Fruit fly (Drosophila melanogaster) whole organism, embryonic: ENCODE results near the gene CG6051.

Experiments
- Adf1 ChIP-seq: fragments of 200-800 bp; sonication (Bioruptor generic); IDR thresholded peaks from 2 replicates; pipeline ENCODE4 v1.3.6; 2022; ENCODE audit warnings: missing biosample characterization, missing genetic modification characterization
- CG1024 ChIP-seq: fragments of 200-800 bp; sonication (Bioruptor generic); IDR thresholded peaks from 2 replicates; pipeline ENCODE4 v1.3.6; 2022; ENCODE audit warnings: missing biosample characterization, missing genetic modification characterization
- CG10959 ChIP-seq: fragments of 200-800 bp; sonication (Bioruptor generic); IDR thresholded peaks from 2 replicates; pipeline ENCODE4 v1.3.6; 2022; ENCODE audit warnings: missing biosample characterization, missing genetic modification characterization
- CG12104 ChIP-seq: fragments of 200-800 bp; sonication (Bioruptor generic); optimal IDR thresholded peaks from 3 replicates; lab custom pipeline; 2016; ENCODE audit warnings: missing biosample characterization, missing genetic modification characterization
- CG12744 ChIP-seq: fragments of 200-800 bp; sonication (Bioruptor generic); optimal IDR thresholded peaks from 2 replicates; lab custom pipeline; 2016; ENCODE audit warnings: missing biosample characterization, missing genetic modification characterization
- CG13287 ChIP-seq: fragments of 200-800 bp; sonication (Bioruptor generic); IDR thresholded peaks from 2 replicates; pipeline ENCODE4 v1.3.6; 2022; ENCODE audit warnings: missing biosample characterization, missing genetic modification characterization; ENCODE audit not compliant: partially characterized antibody
- CG14441 ChIP-seq: fragments of 200-800 bp; sonication (Bioruptor generic); IDR thresholded peaks from 2 replicates; pipeline ENCODE4 v1.3.6; 2022; ENCODE audit warnings: missing biosample characterization, missing genetic modification characterization
- CG1603 ChIP-seq: fragments of 200-800 bp; sonication (Bioruptor generic); optimal IDR thresholded peaks from 2 replicates; lab custom pipeline; 2019; ENCODE audit warnings: missing biosample characterization, mild to moderate bottlenecking, missing genetic modification characterization, moderate library complexity
- CG18011 ChIP-seq: fragments of 200-800 bp; sonication (Bioruptor generic); optimal IDR thresholded peaks from 2 replicates; lab custom pipeline; 2017; ENCODE audit warnings: missing biosample characterization, missing genetic modification characterization, mild to moderate bottlenecking, moderate library complexity, missing genotype
- CG18619 ChIP-seq: fragments of 200-800 bp; sonication (Bioruptor generic); optimal IDR thresholded peaks from 3 replicates; lab custom pipeline; 2017; ENCODE audit warnings: missing biosample characterization, mild to moderate bottlenecking, missing genetic modification characterization
- CG2129 ChIP-seq: fragments of 200-800 bp; sonication (Bioruptor generic); IDR thresholded peaks from 2 replicates; pipeline ENCODE4 v1.3.6; 2022; ENCODE audit warnings: missing biosample characterization, missing genetic modification characterization; ENCODE audit not compliant: partially characterized antibody
- CG2199 ChIP-seq: fragments of 200-800 bp; sonication (Bioruptor generic); IDR thresholded peaks from 3 replicates; pipeline ENCODE4 v1.3.6; 2022; ENCODE audit warnings: missing biosample characterization, missing genetic modification characterization
- CG31388 ChIP-seq: fragments of 200-800 bp; sonication (Bioruptor generic); optimal IDR thresholded peaks from 2 replicates; lab custom pipeline; 2016; ENCODE audit warnings: missing biosample characterization, missing genetic modification characterization
- CG31441 ChIP-seq: fragments of 200-800 bp; sonication (Bioruptor generic); IDR thresholded peaks from 2 replicates; pipeline ENCODE4 v1.3.6; 2022; ENCODE audit warnings: missing biosample characterization, missing genetic modification characterization
- CG33557 ChIP-seq: fragments of 200-800 bp; sonication (Bioruptor generic); optimal IDR thresholded peaks from 2 replicates; lab custom pipeline; 2019; ENCODE audit warnings: missing biosample characterization, mild to moderate bottlenecking, missing genetic modification characterization, moderate library complexity
- CG34422 ChIP-seq: fragments of 200-800 bp; sonication (Bioruptor generic); IDR thresholded peaks from 3 replicates; pipeline ENCODE4 v1.3.6; 2022; ENCODE audit warnings: missing biosample characterization, missing genetic modification characterization
- CG4617 ChIP-seq: fragments of 200-800 bp; sonication (Bioruptor generic); optimal IDR thresholded peaks from 3 replicates; lab custom pipeline; 2016; ENCODE audit warnings: missing biosample characterization, missing genetic modification characterization, borderline replicate concordance
- CG9215 ChIP-seq: fragments of 200-800 bp; sonication (Bioruptor generic); IDR thresholded peaks from 2 replicates; pipeline ENCODE4 v1.3.6; 2022; ENCODE audit warnings: missing biosample characterization, missing genetic modification characterization
- Dp ChIP-seq: fragments of 200-800 bp; sonication (Bioruptor generic); optimal IDR thresholded peaks from 2 replicates; lab custom pipeline; 2018; ENCODE audit warnings: missing biosample characterization, mild to moderate bottlenecking, missing genetic modification characterization, moderate library complexity
- E2f2 ChIP-seq: fragments of 200-800 bp; sonication (Bioruptor generic); IDR thresholded peaks from 2 replicates; pipeline ENCODE4 v1.3.6; 2022; ENCODE audit warnings: missing biosample characterization, missing genetic modification characterization
- Ets97D ChIP-seq: fragments of 200-800 bp; sonication (Bioruptor generic); optimal IDR thresholded peaks from 3 replicates; lab custom pipeline; 2016; ENCODE audit warnings: missing biosample characterization, missing genetic modification characterization
- MBD-R2 ChIP-seq: fragments of 200-800 bp; sonication (Bioruptor generic); IDR thresholded peaks from 2 replicates; pipeline ENCODE4 v1.3.6; 2022; ENCODE audit warnings: missing biosample characterization, missing genetic modification characterization
- MESR4 ChIP-seq: fragments of 200-800 bp; sonication (Bioruptor generic); optimal IDR thresholded peaks from 2 replicates; lab custom pipeline; 2018; ENCODE audit warnings: missing biosample characterization, mild to moderate bottlenecking, missing genetic modification characterization, moderate library complexity
- Med ChIP-seq: fragments of 200-800 bp; sonication (Bioruptor generic); peaks from one replicate; lab custom pipeline; 2016; ENCODE audit warnings: missing biosample characterization, missing genetic modification characterization, mild to moderate bottlenecking, inconsistent platforms, moderate library complexity
- Myb ChIP-seq: fragments of 200-800 bp; sonication (Bioruptor generic); optimal IDR thresholded peaks from 2 replicates; lab custom pipeline; 2016; ENCODE audit warnings: missing biosample characterization, missing genetic modification characterization
- Opbp ChIP-seq: fragments of 200-800 bp; sonication (Bioruptor generic); IDR thresholded peaks from 3 replicates; pipeline ENCODE4 v1.3.6; 2022; ENCODE audit warnings: missing biosample characterization, missing genetic modification characterization; ENCODE audit not compliant: partially characterized antibody
- Scr ChIP-seq: fragments of 200-800 bp; sonication (Bioruptor generic); IDR thresholded peaks from 2 replicates; pipeline ENCODE4 v1.3.6; 2022; ENCODE audit warnings: missing biosample characterization, missing genetic modification characterization; ENCODE audit not compliant: partially characterized antibody
- amos ChIP-seq: fragments of 200-800 bp; sonication (Bioruptor generic); IDR thresholded peaks from 2 replicates; pipeline ENCODE4 v1.3.6; 2022; ENCODE audit warnings: missing biosample characterization, missing genetic modification characterization; ENCODE audit not compliant: partially characterized antibody
- chinmo ChIP-seq: fragments of 200-800 bp; sonication (Bioruptor generic); IDR thresholded peaks from 4 replicates; pipeline ENCODE4 v1.3.6; 2022; ENCODE audit warnings: missing biosample characterization, missing genetic modification characterization; ENCODE audit not compliant: partially characterized antibody
- crp ChIP-seq, 2 experiments: fragments of 200-800 bp; sonication (Bioruptor generic); optimal IDR thresholded peaks; 2 replicates in 1 of 2; 3 replicates in 1 of 2; lab custom pipeline; 2017; ENCODE audit warnings: missing biosample characterization in 2 of 2, missing genetic modification characterization in 2 of 2, mild to moderate bottlenecking in 1 of 2, moderate library complexity in 1 of 2
- eve ChIP-seq, 2 experiments: fragments of >200 bp; optimal IDR thresholded peaks; 2 replicates each; lab custom pipeline; 2017; ENCODE audit warnings: missing biosample characterization in 2 of 2, missing genetic modification characterization in 2 of 2
- fu2 ChIP-seq: fragments of 200-800 bp; sonication (Bioruptor generic); optimal IDR thresholded peaks from 2 replicates; lab custom pipeline; 2016; ENCODE audit warnings: missing biosample characterization, missing genetic modification characterization
- gce ChIP-seq: fragments of 200-800 bp; sonication (Bioruptor generic); IDR thresholded peaks from 3 replicates; pipeline ENCODE4 v1.3.6; 2022; ENCODE audit warnings: missing biosample characterization, missing genetic modification characterization
- gfzf ChIP-seq: fragments of 200-800 bp; sonication (Bioruptor generic); optimal IDR thresholded peaks from 2 replicates; lab custom pipeline; 2016; ENCODE audit warnings: missing biosample characterization, mild to moderate bottlenecking, missing genetic modification characterization, moderate library complexity
- grau ChIP-seq: fragments of 200-800 bp; optimal IDR thresholded peaks from 3 replicates; lab custom pipeline; 2019; ENCODE audit warnings: missing biosample characterization, mild to moderate bottlenecking, missing genetic modification characterization, moderate library complexity
- grn ChIP-seq: fragments of 200-800 bp; sonication (Bioruptor generic); optimal IDR thresholded peaks from 3 replicates; lab custom pipeline; 2017; ENCODE audit warnings: missing biosample characterization, missing genetic modification characterization
- knrl ChIP-seq: fragments of 200-800 bp; sonication (Bioruptor generic); IDR thresholded peaks from 3 replicates; pipeline ENCODE4 v1.3.6; 2022; ENCODE audit warnings: missing biosample characterization, missing genetic modification characterization; ENCODE audit not compliant: partially characterized antibody
- pfk ChIP-seq: fragments of 200-800 bp; sonication (Bioruptor generic); optimal IDR thresholded peaks from 2 replicates; lab custom pipeline; 2018; ENCODE audit warnings: missing biosample characterization, mild to moderate bottlenecking, missing genetic modification characterization, moderate library complexity
- pros ChIP-seq: fragments of 200-800 bp; sonication (Bioruptor generic); optimal IDR thresholded peaks from 3 replicates; lab custom pipeline; 2019; ENCODE audit warnings: missing biosample characterization, mild to moderate bottlenecking, missing genetic modification characterization, moderate library complexity
- pzg ChIP-seq: fragments of 200-800 bp; sonication (Bioruptor generic); optimal IDR thresholded peaks from 3 replicates; lab custom pipeline; 2018; ENCODE audit warnings: missing biosample characterization, mild to moderate bottlenecking, missing genetic modification characterization, moderate library complexity
- sqz ChIP-seq: fragments of 200-800 bp; sonication (Bioruptor generic); optimal IDR thresholded peaks from 3 replicates; lab custom pipeline; 2018; ENCODE audit warnings: missing biosample characterization, mild to moderate bottlenecking, missing genetic modification characterization
- stwl ChIP-seq: fragments of 200-800 bp; sonication (Bioruptor generic); optimal IDR thresholded peaks from 3 replicates; lab custom pipeline; 2018; ENCODE audit warnings: missing biosample characterization, mild to moderate bottlenecking, missing genetic modification characterization, moderate library complexity
- tgo ChIP-seq: fragments of 200-800 bp; sonication (Bioruptor generic); IDR thresholded peaks from 3 replicates; pipeline ENCODE4 v1.3.6; 2022; ENCODE audit warnings: missing biosample characterization, missing genetic modification characterization
- unc-4 ChIP-seq: fragments of 200-800 bp; sonication (Bioruptor generic); IDR thresholded peaks from 2 replicates; pipeline ENCODE4 v1.3.6; 2022; ENCODE audit warnings: missing biosample characterization, missing genetic modification characterization; ENCODE audit not compliant: partially characterized antibody
- zen ChIP-seq: fragments of 200-800 bp; sonication (Bioruptor generic); optimal IDR thresholded peaks from 3 replicates; lab custom pipeline; 2018; ENCODE audit warnings: missing biosample characterization, mild to moderate bottlenecking, missing genetic modification characterization, moderate library complexity

CG6051 gene

dm6 chr3R:27165416-27165982 is 14.6 kb upstream of the CG6051 start, which contains the start of the genes CG34293 and spn-D:
Gene CG34293, minus strand, starts transcription at chr3R:27165575.
Gene spn-D, plus strand, starts transcription at chr3R:27165716.
- no peak for TF ChIP-seq eve (GFP tag; optimal IDR thresholded peaks at IDR 0.05; lab: Kevin White, UChicago)
- TF ChIP-seq CG2199 (GFP tag; lab: Robert Waterston, UW): peak; percentile 55; the same call in 1 of the 3 replicates
- TF ChIP-seq MESR4 (GFP tag; lab: Kevin White, UChicago): peak; percentile 20
- TF ChIP-seq grau: no peak
- TF ChIP-seq E2f2 (GFP tag; lab: Robert Waterston, UW): peak; percentile 74
- TF ChIP-seq Adf1: no peak
- TF ChIP-seq tgo (GFP tag; lab: Robert Waterston, UW): no peak
- TF ChIP-seq Scr (GFP tag; lab: Robert Waterston, UW): 0 out of 2 replicates have a peak, but pooled peaks have one; percentile 15
- peak; percentile 29 for TF ChIP-seq CG4617
- TF ChIP-seq CG13287 (GFP tag; lab: Robert Waterston, UW): peak; percentile 64
- TF ChIP-seq stwl (tag; lab: Kevin White, UChicago): peak; percentile 53
- peak; percentile 5 for TF ChIP-seq grn (GFP tag; lab: Kevin White, UChicago)
- TF ChIP-seq CG18011: peak; percentile 97
- no peak for TF ChIP-seq pfk (GFP tag; lab: Kevin White, UChicago)
- TF ChIP-seq pzg (GFP tag; lab: Kevin White, UChicago): peak; percentile 54
- peak; percentile 40 for TF ChIP-seq Dp (GFP tag; lab: Kevin White, UChicago)
- TF ChIP-seq CG33557 (GFP tag; lab: Kevin White, UChicago): no peak
- TF ChIP-seq sqz (GFP tag; lab: Kevin White, UChicago): no peak
- 0 out of 3 replicates have a peak, but pooled peaks have one; percentile 10 for TF ChIP-seq knrl
- TF ChIP-seq Opbp (GFP tag; lab: Robert Waterston, UW): 0 out of 3 replicates have a peak, but pooled peaks have one; percentile 31
- no peak for TF ChIP-seq CG9215 (GFP tag; lab: Robert Waterston, UW)
- TF ChIP-seq CG18619: no peak
- 0 out of 2 replicates have a peak, but pooled peaks have one; percentile 18 for TF ChIP-seq amos (GFP tag; lab: Robert Waterston, UW)
- TF ChIP-seq unc-4 (GFP tag; lab: Robert Waterston, UW): 0 out of 2 replicates have a peak, but pooled peaks have one; percentile 23
- TF ChIP-seq Med: peak; percentile 4
- peak; percentile 39 for TF ChIP-seq CG1603 (tag; lab: Kevin White, UChicago)
- TF ChIP-seq CG14441 (GFP tag; lab: Robert Waterston, UW): no peak
- TF ChIP-seq CG2129 (GFP tag; lab: Robert Waterston, UW): no peak
- TF ChIP-seq Ets97D: peak; percentile 8
- TF ChIP-seq MBD-R2 (GFP tag; lab: Robert Waterston, UW): peak; percentile 94
- no peak for TF ChIP-seq gce (GFP tag; lab: Robert Waterston, UW)
- TF ChIP-seq zen (tag; lab: Kevin White, UChicago): no peak
- no peak for TF ChIP-seq CG12104 (GFP tag; lab: Kevin White, UChicago)
- TF ChIP-seq pros (GFP tag; lab: Kevin White, UChicago): no peak
- no peak for TF ChIP-seq CG12744 (GFP tag; lab: Kevin White, UChicago)
- no peak for TF ChIP-seq fu2 (GFP tag; lab: Kevin White, UChicago)
- TF ChIP-seq gfzf (GFP tag; lab: Kevin White, UChicago): peak; percentile 72
- TF ChIP-seq CG1024 (GFP tag; lab: Robert Waterston, UW): no peak
- no peak for TF ChIP-seq CG10959 (GFP tag; lab: Robert Waterston, UW)
- TF ChIP-seq CG31441: no peak
- no peak for TF ChIP-seq CG31388
- peak; percentile 18 for TF ChIP-seq Myb (GFP tag; lab: Kevin White, UChicago)
- TF ChIP-seq chinmo (GFP tag; lab: Robert Waterston, UW): 0 out of 4 replicates have a peak, but pooled peaks have one; percentile 40
- TF ChIP-seq crp (GFP tag; optimal IDR thresholded peaks at IDR 0.05; lab: Kevin White, UChicago): peak in 1 of 2 experiments; percentile 81
- 0 out of 3 replicates have a peak, but pooled peaks have one; percentile 13 for TF ChIP-seq CG34422 (GFP tag; lab: Robert Waterston, UW)
